Worm (Caenorhabditis elegans) whole organism, early embryonic: ENCODE measurements around the gene tpst-2.

ENCODE experiments used
- aly-1 ChIP-seq: sonication (generic microtip); optimal IDR thresholded peaks from 2 replicates; lab custom pipeline; 2016; ENCODE audit warnings: missing genetic modification characterization, missing compliant biosample characterization
- ama-1 ChIP-seq: fragments of 150-350 bp; optimal IDR thresholded peaks from 2 replicates; lab custom pipeline; 2014
- flt-1 ChIP-seq: fragments of 200-800 bp; sonication (Bioruptor generic); IDR thresholded peaks from 2 replicates; pipeline ENCODE4 v1.3.6; 2022; ENCODE audit warnings: missing genetic modification characterization, missing compliant biosample characterization

- TF ChIP-seq aly-1 (no peak), ama-1 (lab: Kevin White, UChicago) (no peak), flt-1 (GFP tag; lab: Robert Waterston, UW) (no peak)
Observed at ce11 chrIII:764884-765283, 6.2 kb upstream of the tpst-2 start, which contains the start of gene ptl-1.
